Fruit fly (Drosophila melanogaster) whole organism, embryonic: ENCODE data around the gene wapl.

Experiments
- Ada2b ChIP-seq: fragments of 200-800 bp; sonication (Bioruptor generic); IDR thresholded peaks from 2 replicates; pipeline ENCODE4 v1.3.6; 2022; ENCODE audit warnings: missing biosample characterization, missing genetic modification characterization
- Atf3 ChIP-seq: fragments of 200-800 bp; sonication (Bioruptor generic); optimal IDR thresholded peaks from 3 replicates; lab custom pipeline; 2016; ENCODE audit warnings: missing biosample characterization, missing genetic modification characterization
- CG12236 ChIP-seq: fragments of 200-800 bp; sonication (Bioruptor generic); optimal IDR thresholded peaks from 2 replicates; lab custom pipeline; 2016; ENCODE audit warnings: missing biosample characterization, missing genetic modification characterization
- CG15073 ChIP-seq: fragments of 200-800 bp; sonication (Bioruptor generic); optimal IDR thresholded peaks from 2 replicates; lab custom pipeline; 2016; ENCODE audit warnings: missing biosample characterization, missing genetic modification characterization
- CG15479 ChIP-seq: fragments of 200-800 bp; sonication (Bioruptor generic); optimal IDR thresholded peaks from 3 replicates; lab custom pipeline; 2019; ENCODE audit warnings: missing biosample characterization, mild to moderate bottlenecking, missing genetic modification characterization, moderate library complexity
- CG17612 ChIP-seq: fragments of 200-800 bp; sonication (Bioruptor generic); IDR thresholded peaks from 2 replicates; pipeline ENCODE4 v1.3.6; 2022; ENCODE audit warnings: missing biosample characterization, missing genetic modification characterization
- CG1832 ChIP-seq: fragments of 200-800 bp; sonication (Bioruptor generic); optimal IDR thresholded peaks from 2 replicates; lab custom pipeline; 2017; ENCODE audit warnings: missing biosample characterization, mild to moderate bottlenecking, missing genetic modification characterization, inconsistent platforms
- CG18599 ChIP-seq: fragments of 200-800 bp; sonication (Bioruptor generic); optimal IDR thresholded peaks from 3 replicates; lab custom pipeline; 2017; ENCODE audit warnings: missing biosample characterization, missing genetic modification characterization, mild to moderate bottlenecking, moderate library complexity, missing genetic modification reagents
- CG2116 ChIP-seq: fragments of 200-800 bp; sonication (Bioruptor generic); optimal IDR thresholded peaks from 3 replicates; lab custom pipeline; 2018; ENCODE audit warnings: missing biosample characterization, mild to moderate bottlenecking, missing genetic modification characterization
- CG2202 ChIP-seq: fragments of 200-800 bp; sonication (Bioruptor generic); optimal IDR thresholded peaks from 2 replicates; lab custom pipeline; 2018; ENCODE audit warnings: missing biosample characterization, mild to moderate bottlenecking, missing genetic modification characterization
- CG2712 ChIP-seq: fragments of 200-800 bp; optimal IDR thresholded peaks from 3 replicates; lab custom pipeline; 2019; ENCODE audit warnings: missing biosample characterization, mild to moderate bottlenecking, missing genetic modification characterization, moderate library complexity
- CG30020 ChIP-seq: fragments of 200-800 bp; optimal IDR thresholded peaks from 2 replicates; lab custom pipeline; 2019; ENCODE audit warnings: missing biosample characterization, mild to moderate bottlenecking, missing genetic modification characterization, moderate library complexity
- CG5180 ChIP-seq: fragments of 200-800 bp; sonication (Bioruptor generic); optimal IDR thresholded peaks from 3 replicates; lab custom pipeline; 2017; ENCODE audit warnings: missing biosample characterization, missing genetic modification characterization, mild to moderate bottlenecking, moderate library complexity, missing genetic modification reagents
- CG5953 ChIP-seq: fragments of 200-800 bp; sonication (Bioruptor generic); IDR thresholded peaks from 2 replicates; pipeline ENCODE4 v1.3.6; 2022; ENCODE audit warnings: missing biosample characterization, missing genetic modification characterization
- CG6254 ChIP-seq: fragments of 200-800 bp; sonication (Bioruptor generic); optimal IDR thresholded peaks from 3 replicates; lab custom pipeline; 2017; ENCODE audit warnings: mild to moderate bottlenecking, missing biosample characterization, missing genetic modification reagents, missing genetic modification characterization
- CG7786 ChIP-seq: fragments of 200-800 bp; sonication (Bioruptor generic); optimal IDR thresholded peaks from 2 replicates; lab custom pipeline; 2016; ENCODE audit warnings: missing biosample characterization, missing genetic modification characterization
- CG8290 ChIP-seq, 3 experiments: fragments of 200-800 bp; sonication (Bioruptor generic); optimal IDR thresholded peaks; 2 replicates each; lab custom pipeline; 2016 to 2019; ENCODE audit warnings: missing biosample characterization in 3 of 3, missing genetic modification characterization in 3 of 3, mild to moderate bottlenecking in 2 of 3, moderate library complexity in 1 of 3
- CG8359 ChIP-seq: fragments of 200-800 bp; sonication (Bioruptor generic); optimal IDR thresholded peaks from 2 replicates; lab custom pipeline; 2017; ENCODE audit warnings: missing biosample characterization, mild to moderate bottlenecking, missing genetic modification characterization, borderline replicate concordance
- E2f1 ChIP-seq: fragments of 200-800 bp; sonication (Bioruptor generic); IDR thresholded peaks from 2 replicates; pipeline ENCODE4 v1.3.6; 2022; ENCODE audit warnings: missing biosample characterization, missing genetic modification characterization
- Fer2 ChIP-seq: fragments of 200-800 bp; sonication (Bioruptor generic); optimal IDR thresholded peaks from 2 replicates; lab custom pipeline; 2018; ENCODE audit warnings: missing biosample characterization, mild to moderate bottlenecking, missing genetic modification characterization, moderate library complexity
- H2.0 ChIP-seq: fragments of 200-800 bp; sonication (Bioruptor generic); IDR thresholded peaks from 2 replicates; pipeline ENCODE4 v1.3.6; 2022; ENCODE audit warnings: missing biosample characterization, missing genetic modification characterization
- HmgD ChIP-seq: fragments of 200-800 bp; sonication (Bioruptor generic); optimal IDR thresholded peaks from 3 replicates; lab custom pipeline; 2016; ENCODE audit warnings: missing biosample characterization, missing genetic modification characterization
- Hr51 ChIP-seq, 2 experiments: fragments of 200-800 bp; sonication (Bioruptor generic); optimal IDR thresholded peaks; 2 replicates in 1 of 2; 3 replicates in 1 of 2; lab custom pipeline; 2016 to 2018; ENCODE audit warnings: missing biosample characterization in 2 of 2, missing genetic modification characterization in 2 of 2, mild to moderate bottlenecking in 1 of 2, moderate library complexity in 1 of 2
- NFAT ChIP-seq: fragments of 200-800 bp; sonication (Bioruptor generic); IDR thresholded peaks from 2 replicates; pipeline ENCODE4 v1.3.6; 2022; ENCODE audit warnings: missing biosample characterization, missing genetic modification characterization
- NfI ChIP-seq: fragments of 200-800 bp; sonication (Bioruptor generic); optimal IDR thresholded peaks from 3 replicates; lab custom pipeline; 2018; ENCODE audit warnings: missing biosample characterization, mild to moderate bottlenecking, missing genetic modification characterization, moderate library complexity
- Sox102F ChIP-seq: fragments of 200-800 bp; sonication (Bioruptor generic); optimal IDR thresholded peaks from 2 replicates; lab custom pipeline; 2018; ENCODE audit warnings: missing biosample characterization, mild to moderate bottlenecking, missing genetic modification characterization, moderate library complexity
- Stat92E ChIP-seq, 3 experiments: fragments of >200 bp in 2 of 3; fragments of 200-800 bp in 1 of 3; sonication (Bioruptor generic) in 1 of 3; optimal IDR thresholded peaks; 2 replicates each; lab custom pipeline; 2017 to 2019; ENCODE audit warnings: missing biosample characterization in 3 of 3, missing genetic modification characterization in 3 of 3, mild to moderate bottlenecking in 1 of 3, moderate library complexity in 1 of 3
- Usf ChIP-seq: fragments of 200-800 bp; sonication (Bioruptor generic); optimal IDR thresholded peaks from 2 replicates; lab custom pipeline; 2017; ENCODE audit warnings: missing genotype, missing biosample characterization, missing genetic modification characterization
- al ChIP-seq: fragments of 200-800 bp; sonication (Bioruptor generic); IDR thresholded peaks from 2 replicates; pipeline ENCODE4 v1.3.6; 2022; ENCODE audit warnings: missing biosample characterization, missing genetic modification characterization
- az2 ChIP-seq: fragments of 200-800 bp; sonication (Bioruptor generic); optimal IDR thresholded peaks from 3 replicates; lab custom pipeline; 2016; ENCODE audit warnings: missing biosample characterization, missing genetic modification characterization
- bigmax ChIP-seq: fragments of 200-800 bp; sonication (Bioruptor generic); optimal IDR thresholded peaks from 2 replicates; lab custom pipeline; 2018; ENCODE audit warnings: missing biosample characterization, mild to moderate bottlenecking, missing genetic modification characterization
- ci ChIP-seq: fragments of 200-800 bp; sonication (Bioruptor generic); IDR thresholded peaks from 3 replicates; pipeline ENCODE4 v1.3.6; 2022; ENCODE audit warnings: missing biosample characterization, missing genetic modification characterization
- da ChIP-seq: fragments of 200-800 bp; sonication (Bioruptor generic); optimal IDR thresholded peaks from 2 replicates; lab custom pipeline; 2016; ENCODE audit warnings: missing biosample characterization, missing genetic modification characterization
- dpn ChIP-seq, 2 experiments: fragments of 200-800 bp; sonication (Bioruptor generic); optimal IDR thresholded peaks; 3 replicates each; lab custom pipeline; 2016; ENCODE audit warnings: missing biosample characterization in 2 of 2, missing genetic modification characterization in 2 of 2
- gem ChIP-seq: fragments of 200-800 bp; sonication (Bioruptor generic); optimal IDR thresholded peaks from 2 replicates; lab custom pipeline; 2019; ENCODE audit warnings: missing biosample characterization, mild to moderate bottlenecking, missing genetic modification characterization, moderate library complexity
- grau ChIP-seq: fragments of 200-800 bp; optimal IDR thresholded peaks from 3 replicates; lab custom pipeline; 2019; ENCODE audit warnings: missing biosample characterization, mild to moderate bottlenecking, missing genetic modification characterization, moderate library complexity
- h ChIP-seq: fragments of >200 bp; optimal IDR thresholded peaks from 2 replicates; lab custom pipeline; 2017
- kay ChIP-seq: fragments of 200-800 bp; sonication (Bioruptor generic); optimal IDR thresholded peaks from 2 replicates; lab custom pipeline; 2016; ENCODE audit warnings: missing biosample characterization, missing genetic modification characterization
- ranshi ChIP-seq: fragments of 200-800 bp; sonication (Bioruptor generic); IDR thresholded peaks from 2 replicates; pipeline ENCODE4 v1.3.6; 2022; ENCODE audit warnings: missing biosample characterization, missing genetic modification characterization
- repo ChIP-seq: fragments of 200-800 bp; sonication (Bioruptor generic); optimal IDR thresholded peaks from 2 replicates; lab custom pipeline; 2016; ENCODE audit warnings: missing biosample characterization, missing genetic modification characterization
- run ChIP-seq: fragments of 200-800 bp; sonication (Bioruptor generic); optimal IDR thresholded peaks from 3 replicates; lab custom pipeline; 2018; ENCODE audit warnings: missing biosample characterization, mild to moderate bottlenecking, missing genetic modification characterization
- sens-2 ChIP-seq: fragments of 200-800 bp; sonication (Bioruptor generic); IDR thresholded peaks from 2 replicates; pipeline ENCODE4 v1.3.6; 2022; ENCODE audit warnings: missing biosample characterization, missing genetic modification characterization
- sima ChIP-seq: fragments of 200-800 bp; sonication (Bioruptor generic); optimal IDR thresholded peaks from 2 replicates; lab custom pipeline; 2016; ENCODE audit warnings: missing biosample characterization, missing genetic modification characterization
- so ChIP-seq: fragments of 200-800 bp; sonication (Bioruptor generic); IDR thresholded peaks from 3 replicates; pipeline ENCODE4 v1.3.6; 2022; ENCODE audit warnings: missing biosample characterization, missing genetic modification characterization
- tll ChIP-seq, 2 experiments: fragments of 200-800 bp in 1 of 2; fragments of >200 bp in 1 of 2; sonication (Bioruptor generic) in 1 of 2; optimal IDR thresholded peaks; 2 replicates each; lab custom pipeline; 2017 to 2019; ENCODE audit warnings: missing biosample characterization in 2 of 2, missing genetic modification characterization in 2 of 2, mild to moderate bottlenecking in 1 of 2, moderate library complexity in 1 of 2
- unc-4 ChIP-seq: fragments of 200-800 bp; sonication (Bioruptor generic); IDR thresholded peaks from 2 replicates; pipeline ENCODE4 v1.3.6; 2022; ENCODE audit warnings: missing biosample characterization, missing genetic modification characterization; ENCODE audit not compliant: partially characterized antibody
- vvl ChIP-seq: fragments of 200-800 bp; sonication (Bioruptor generic); IDR thresholded peaks from 2 replicates; pipeline ENCODE4 v1.3.6; 2022; ENCODE audit warnings: missing biosample characterization, missing genetic modification characterization
- z ChIP-seq: fragments of 200-800 bp; sonication (Bioruptor generic); IDR thresholded peaks from 3 replicates; pipeline ENCODE4 v1.3.6; 2022; ENCODE audit warnings: missing biosample characterization, missing genetic modification characterization

wapl gene

dm6 chrX:2134965-2135758, 23.6 kb downstream of the wapl start (continued):
- peak; percentile 59 for TF ChIP-seq CG15479 (GFP tag; lab: Kevin White, UChicago)
- TF ChIP-seq CG2116 (GFP tag; lab: Kevin White, UChicago) = peak; percentile 59
- peak; percentile 53 for TF ChIP-seq da (GFP tag; lab: Kevin White, UChicago)
- TF ChIP-seq H2.0 (GFP tag; lab: Robert Waterston, UW) = peak; percentile 73
- peak; percentile 87 for TF ChIP-seq dpn (GFP tag; optimal IDR thresholded peaks at IDR 0.05; lab: Kevin White, UChicago)
- peak; percentile 74 for TF ChIP-seq Usf (GFP tag; lab: Kevin White, UChicago)
- peak; percentile 83 for TF ChIP-seq Fer2 (tag; lab: Kevin White, UChicago)
- TF ChIP-seq az2 = peak; percentile 85
- peak; percentile 65 for TF ChIP-seq repo (GFP tag; lab: Kevin White, UChicago)
- peak; percentile 71 for TF ChIP-seq Atf3 (GFP tag; lab: Kevin White, UChicago)
- TF ChIP-seq tll (GFP tag; optimal IDR thresholded peaks at IDR 0.05; lab: Kevin White, UChicago) = peak in 1 of 2 experiments; percentile 3
- TF ChIP-seq z (GFP tag; lab: Robert Waterston, UW) = no peak
- peak; percentile 90 for TF ChIP-seq Sox102F
- no peak for TF ChIP-seq unc-4
- TF ChIP-seq CG6254 (GFP tag; lab: Kevin White, UChicago) = peak; percentile 78
- peak; percentile 93 for TF ChIP-seq CG2712 (tag; lab: Kevin White, UChicago)
- peak; percentile 89 for TF ChIP-seq NfI
- TF ChIP-seq Stat92E (GFP tag; optimal IDR thresholded peaks at IDR 0.05; lab: Kevin White, UChicago) = peak in 1 of 3 experiments; percentile 52
- TF ChIP-seq bigmax (GFP tag; lab: Kevin White, UChicago) = no peak
- peak; percentile 81 for TF ChIP-seq ranshi (GFP tag; lab: Robert Waterston, UW)
- peak; percentile 28; the same call in 1 of the 2 replicates for TF ChIP-seq CG17612 (GFP tag; lab: Robert Waterston, UW)
- TF ChIP-seq HmgD (GFP tag; lab: Kevin White, UChicago) = no peak
- peak; percentile 57; the same call in 1 of the 2 replicates for TF ChIP-seq NFAT (GFP tag; lab: Robert Waterston, UW)
- TF ChIP-seq sens-2 = peak; percentile 78
- TF ChIP-seq CG15073 = peak; percentile 63
- peak; percentile 82 for TF ChIP-seq E2f1 (GFP tag; lab: Robert Waterston, UW)
- peak; percentile 47 for TF ChIP-seq CG8290 (GFP tag; optimal IDR thresholded peaks at IDR 0.05; lab: Kevin White, UChicago)
- peak; percentile 55 to 87 for TF ChIP-seq CG8290 (tag; optimal IDR thresholded peaks at IDR 0.05; lab: Kevin White, UChicago)
- peak; percentile 95 for TF ChIP-seq CG18599
- no peak for TF ChIP-seq h (lab: Kevin White, UChicago)
- peak; percentile 90 for TF ChIP-seq vvl (GFP tag; lab: Robert Waterston, UW)
- peak; percentile 65 to 92 for TF ChIP-seq Hr51 (GFP tag; optimal IDR thresholded peaks at IDR 0.05; lab: Kevin White, UChicago)
- TF ChIP-seq CG5953 = peak; percentile 60
- no peak for TF ChIP-seq sima (GFP tag; lab: Kevin White, UChicago)
- TF ChIP-seq CG12236 (GFP tag; lab: Kevin White, UChicago) = peak; percentile 80
- peak; percentile 92 for TF ChIP-seq grau
- TF ChIP-seq CG2202 (tag; lab: Kevin White, UChicago) = peak; percentile 83
- peak; percentile 90 for TF ChIP-seq Ada2b (GFP tag; lab: Robert Waterston, UW)
- TF ChIP-seq CG8359 (GFP tag; lab: Kevin White, UChicago) = peak; percentile 76
- TF ChIP-seq run (tag; lab: Kevin White, UChicago) = peak; percentile 87
- peak; percentile 81 for TF ChIP-seq CG5180
- TF ChIP-seq gem (tag; lab: Kevin White, UChicago) = peak; percentile 95
- peak; percentile 80 for TF ChIP-seq so (GFP tag; lab: Robert Waterston, UW)
- peak; percentile 49 for TF ChIP-seq CG1832 (GFP tag; lab: Kevin White, UChicago)
- TF ChIP-seq CG30020 (tag; lab: Kevin White, UChicago) = peak; percentile 64
- peak; percentile 84 for TF ChIP-seq CG7786 (GFP tag; lab: Kevin White, UChicago)
- TF ChIP-seq kay (GFP tag; lab: Kevin White, UChicago) = peak; percentile 75
- peak; percentile 87 for TF ChIP-seq ci (GFP tag; lab: Robert Waterston, UW)
- peak; percentile 79 for TF ChIP-seq al (GFP tag; lab: Robert Waterston, UW)
